Fruit fly (Drosophila melanogaster) whole organism, embryonic: ENCODE results near the gene CG4004.
A peak's percentile ranks its signal among the peaks of the same experiment; 100 is the strongest.

Experiments used
- Adf1 ChIP-seq: fragments of 200-800 bp; sonication (Bioruptor generic); IDR thresholded peaks from 2 replicates; pipeline ENCODE4 v1.3.6; 2022; ENCODE audit warnings: missing biosample characterization, missing genetic modification characterization
- BEAF-32 ChIP-seq: fragments of 200-800 bp; sonication (Bioruptor generic); optimal IDR thresholded peaks from 3 replicates; lab custom pipeline; 2017; ENCODE audit warnings: missing biosample characterization, missing genetic modification characterization, mild to moderate bottlenecking, moderate library complexity, missing genetic modification reagents
- CG10431 ChIP-seq: fragments of 200-800 bp; sonication (Bioruptor generic); optimal IDR thresholded peaks from 3 replicates; lab custom pipeline; 2018; ENCODE audit warnings: missing biosample characterization, mild to moderate bottlenecking, missing genetic modification characterization
- CG10543 ChIP-seq: fragments of 200-800 bp; sonication (Bioruptor generic); optimal IDR thresholded peaks from 3 replicates; lab custom pipeline; 2017; ENCODE audit warnings: missing biosample characterization, mild to moderate bottlenecking, missing genetic modification characterization, moderate library complexity
- CG11504 ChIP-seq: fragments of 200-800 bp; sonication (Bioruptor generic); optimal IDR thresholded peaks from 3 replicates; lab custom pipeline; 2019; ENCODE audit warnings: missing biosample characterization, mild to moderate bottlenecking, missing genetic modification characterization, moderate library complexity
- CG11695 ChIP-seq: fragments of 200-800 bp; sonication (Bioruptor generic); IDR thresholded peaks from 3 replicates; pipeline ENCODE4 v1.3.6; 2022; ENCODE audit warnings: missing biosample characterization, missing genetic modification characterization
- CG12659 ChIP-seq: fragments of 200-800 bp; sonication (Bioruptor generic); optimal IDR thresholded peaks from 3 replicates; lab custom pipeline; 2017; ENCODE audit warnings: mild to moderate bottlenecking, missing biosample characterization, missing genetic modification reagents, missing genetic modification characterization
- CG15601 ChIP-seq: fragments of 200-800 bp; sonication (Bioruptor generic); optimal IDR thresholded peaks from 3 replicates; lab custom pipeline; 2019; ENCODE audit warnings: missing biosample characterization, mild to moderate bottlenecking, missing genetic modification characterization, moderate library complexity
- CG17328 ChIP-seq: fragments of 200-800 bp; sonication (Bioruptor generic); IDR thresholded peaks from 2 replicates; pipeline ENCODE4 v1.3.6; 2022; ENCODE audit warnings: missing biosample characterization, missing genetic modification characterization
- CG30403 ChIP-seq: fragments of 200-800 bp; sonication (Bioruptor generic); optimal IDR thresholded peaks from 3 replicates; lab custom pipeline; 2016; ENCODE audit warnings: missing biosample characterization, missing genetic modification characterization
- CG3847 ChIP-seq: fragments of 200-800 bp; sonication (Bioruptor generic); IDR thresholded peaks from 2 replicates; pipeline ENCODE4 v1.3.6; 2022; ENCODE audit warnings: missing biosample characterization, missing genetic modification characterization
- CG42726 ChIP-seq: fragments of 200-800 bp; sonication (Bioruptor generic); IDR thresholded peaks from 2 replicates; pipeline ENCODE4 v1.3.6; 2022; ENCODE audit warnings: missing biosample characterization, missing genetic modification characterization; ENCODE audit not compliant: partially characterized antibody
- CG5245 ChIP-seq: fragments of 200-800 bp; sonication (Bioruptor generic); optimal IDR thresholded peaks from 3 replicates; lab custom pipeline; 2016; ENCODE audit warnings: missing biosample characterization, missing genetic modification characterization
- CG6689 ChIP-seq: fragments of 200-800 bp; sonication (Bioruptor generic); IDR thresholded peaks from 2 replicates; pipeline ENCODE4 v1.3.6; 2022; ENCODE audit warnings: missing biosample characterization, missing genetic modification characterization
- CG7839 ChIP-seq: fragments of 200-800 bp; sonication (Bioruptor generic); optimal IDR thresholded peaks from 3 replicates; lab custom pipeline; 2018; ENCODE audit warnings: missing biosample characterization, mild to moderate bottlenecking, missing genetic modification characterization, moderate library complexity
- CG9215 ChIP-seq: fragments of 200-800 bp; sonication (Bioruptor generic); IDR thresholded peaks from 2 replicates; pipeline ENCODE4 v1.3.6; 2022; ENCODE audit warnings: missing biosample characterization, missing genetic modification characterization
- D19B ChIP-seq: fragments of 200-800 bp; sonication (Bioruptor generic); optimal IDR thresholded peaks from 2 replicates; lab custom pipeline; 2017; ENCODE audit warnings: missing biosample characterization, mild to moderate bottlenecking, missing genetic modification characterization
- Doc2 ChIP-seq: fragments of 200-800 bp; sonication (Bioruptor generic); IDR thresholded peaks from 2 replicates; pipeline ENCODE4 v1.3.6; 2022; ENCODE audit warnings: missing biosample characterization, missing genetic modification characterization
- Hmr ChIP-seq: fragments of 200-800 bp; sonication (Bioruptor generic); optimal IDR thresholded peaks from 3 replicates; lab custom pipeline; 2017; ENCODE audit warnings: mild to moderate bottlenecking, missing biosample characterization, missing genetic modification reagents, missing genetic modification characterization
- Nf-YC ChIP-seq: fragments of 200-800 bp; optimal IDR thresholded peaks from 3 replicates; lab custom pipeline; 2019; ENCODE audit warnings: missing biosample characterization, mild to moderate bottlenecking, missing genetic modification characterization, moderate library complexity
- Oli ChIP-seq: fragments of 200-800 bp; sonication (Bioruptor generic); optimal IDR thresholded peaks from 2 replicates; lab custom pipeline; 2018; ENCODE audit warnings: missing biosample characterization, mild to moderate bottlenecking, missing genetic modification characterization, moderate library complexity
- Rfx ChIP-seq: fragments of 200-800 bp; sonication (Bioruptor generic); IDR thresholded peaks from 2 replicates; pipeline ENCODE4 v1.3.6; 2022; ENCODE audit warnings: missing biosample characterization, missing genetic modification characterization
- Sry-β ChIP-seq: fragments of 200-800 bp; sonication (Bioruptor generic); optimal IDR thresholded peaks from 2 replicates; lab custom pipeline; 2018; ENCODE audit warnings: missing biosample characterization, mild to moderate bottlenecking, missing genetic modification characterization, moderate library complexity
- Trl ChIP-seq, 3 experiments: fragments of >200 bp in 2 of 3; fragments of 200-800 bp in 1 of 3; sonication (Bioruptor generic) in 1 of 3; optimal IDR thresholded peaks; 2 replicates in 1 of 3; 3 replicates in 2 of 3; lab custom pipeline; 2016 to 2017; ENCODE audit warnings: missing biosample characterization in 1 of 3, missing genetic modification characterization in 1 of 3
- YL-1 ChIP-seq: fragments of 200-800 bp; sonication (Bioruptor generic); optimal IDR thresholded peaks from 3 replicates; lab custom pipeline; 2017; ENCODE audit warnings: missing biosample characterization, mild to moderate bottlenecking, missing genetic modification characterization
- ap ChIP-seq: fragments of 200-800 bp; sonication (Bioruptor generic); IDR thresholded peaks from 2 replicates; pipeline ENCODE4 v1.3.6; 2022; ENCODE audit warnings: missing biosample characterization, missing genetic modification characterization
- cato ChIP-seq: fragments of 200-800 bp; sonication (Bioruptor generic); optimal IDR thresholded peaks from 2 replicates; lab custom pipeline; 2016; ENCODE audit warnings: missing biosample characterization, missing genetic modification characterization, borderline replicate concordance
- cg ChIP-seq: fragments of 200-800 bp; sonication (Bioruptor generic); optimal IDR thresholded peaks from 3 replicates; lab custom pipeline; 2019; ENCODE audit warnings: missing biosample characterization, mild to moderate bottlenecking, missing genetic modification characterization, moderate library complexity
- chinmo ChIP-seq: fragments of 200-800 bp; sonication (Bioruptor generic); IDR thresholded peaks from 4 replicates; pipeline ENCODE4 v1.3.6; 2022; ENCODE audit warnings: missing biosample characterization, missing genetic modification characterization; ENCODE audit not compliant: partially characterized antibody
- chm ChIP-seq: fragments of 200-800 bp; sonication (Bioruptor generic); IDR thresholded peaks from 2 replicates; pipeline ENCODE4 v1.3.6; 2022; ENCODE audit warnings: missing biosample characterization, missing genetic modification characterization
- crc ChIP-seq: fragments of 200-800 bp; sonication (Bioruptor generic); optimal IDR thresholded peaks from 2 replicates; lab custom pipeline; 2016; ENCODE audit warnings: missing biosample characterization, missing genetic modification characterization
- crol ChIP-seq: fragments of 200-800 bp; sonication (Bioruptor generic); IDR thresholded peaks from 2 replicates; pipeline ENCODE4 v1.3.6; 2022; ENCODE audit warnings: missing biosample characterization, missing genetic modification characterization
- cwo ChIP-seq: fragments of 200-800 bp; sonication (Bioruptor generic); optimal IDR thresholded peaks from 3 replicates; lab custom pipeline; 2017; ENCODE audit warnings: missing biosample characterization, missing genetic modification characterization, mild to moderate bottlenecking, moderate library complexity, missing genetic modification reagents
- lab ChIP-seq: fragments of 200-800 bp; sonication (Bioruptor generic); optimal IDR thresholded peaks from 3 replicates; lab custom pipeline; 2017; ENCODE audit warnings: missing biosample characterization, missing genetic modification characterization, mild to moderate bottlenecking, moderate library complexity, missing genetic modification reagents
- lbe ChIP-seq: fragments of 200-800 bp; sonication (Bioruptor generic); optimal IDR thresholded peaks from 2 replicates; lab custom pipeline; 2016; ENCODE audit warnings: missing biosample characterization, mild to moderate bottlenecking, missing genetic modification characterization
- lola ChIP-seq, 3 experiments: fragments of >200 bp in 2 of 3; fragments of 200-800 bp in 1 of 3; sonication (Bioruptor generic) in 1 of 3; optimal IDR thresholded peaks; 2 replicates each; lab custom pipeline; 2017 to 2019; ENCODE audit warnings: missing biosample characterization in 3 of 3, missing genetic modification characterization in 3 of 3, mild to moderate bottlenecking in 1 of 3, moderate library complexity in 1 of 3
- lov ChIP-seq, 2 experiments: fragments of 200-800 bp in 1 of 2; fragments of >200 bp in 1 of 2; sonication (Bioruptor generic) in 1 of 2; IDR thresholded peaks in 1 of 2; optimal IDR thresholded peaks in 1 of 2; 2 replicates in 1 of 2; 3 replicates in 1 of 2; pipeline versions ENCODE4 v1.3.6 to Lab custom; 2017 to 2022; ENCODE audit warnings: missing biosample characterization in 1 of 2, missing genetic modification characterization in 1 of 2
- mld ChIP-seq: fragments of 200-800 bp; sonication (Bioruptor generic); IDR thresholded peaks from 3 replicates; pipeline ENCODE4 v1.3.6; 2022; ENCODE audit warnings: missing biosample characterization, missing genetic modification characterization; ENCODE audit not compliant: partially characterized antibody
- nom ChIP-seq: fragments of 200-800 bp; sonication (Bioruptor generic); optimal IDR thresholded peaks from 2 replicates; lab custom pipeline; 2017; ENCODE audit warnings: missing biosample characterization, missing genetic modification characterization, mild to moderate bottlenecking, moderate library complexity, missing genetic modification reagents
- oc ChIP-seq: fragments of 200-800 bp; sonication (Bioruptor generic); optimal IDR thresholded peaks from 2 replicates; lab custom pipeline; 2018; ENCODE audit warnings: missing biosample characterization, mild to moderate bottlenecking, missing genetic modification characterization, moderate library complexity
- pita ChIP-seq: fragments of 200-800 bp; sonication (Bioruptor generic); optimal IDR thresholded peaks from 2 replicates; lab custom pipeline; 2017; ENCODE audit warnings: missing biosample characterization, mild to moderate bottlenecking, missing genetic modification characterization
- pros ChIP-seq: fragments of 200-800 bp; sonication (Bioruptor generic); optimal IDR thresholded peaks from 3 replicates; lab custom pipeline; 2019; ENCODE audit warnings: missing biosample characterization, mild to moderate bottlenecking, missing genetic modification characterization, moderate library complexity
- pum ChIP-seq: fragments of 200-800 bp; sonication (Bioruptor generic); optimal IDR thresholded peaks from 2 replicates; lab custom pipeline; 2016; ENCODE audit warnings: missing biosample characterization, missing genetic modification characterization
- ssp ChIP-seq: fragments of 200-800 bp; sonication (Bioruptor generic); IDR thresholded peaks from 2 replicates; pipeline ENCODE4 v1.3.6; 2022; ENCODE audit warnings: missing biosample characterization, missing genetic modification characterization
- stwl ChIP-seq: fragments of 200-800 bp; sonication (Bioruptor generic); optimal IDR thresholded peaks from 3 replicates; lab custom pipeline; 2018; ENCODE audit warnings: missing biosample characterization, mild to moderate bottlenecking, missing genetic modification characterization, moderate library complexity
- tin ChIP-seq: fragments of 200-800 bp; sonication (Bioruptor generic); optimal IDR thresholded peaks from 3 replicates; lab custom pipeline; 2016; ENCODE audit warnings: missing biosample characterization, missing genetic modification characterization
- unpg ChIP-seq: fragments of 200-800 bp; sonication (Bioruptor generic); optimal IDR thresholded peaks from 3 replicates; lab custom pipeline; 2018; ENCODE audit warnings: missing biosample characterization, mild to moderate bottlenecking, missing genetic modification characterization, moderate library complexity

The CG4004 gene

dm6 chrX:12737057-12737734 is 6.8 kb upstream of the CG4004 start (continued):
- TF ChIP-seq chm (GFP tag; lab: Robert Waterston, UW) (peak; percentile 41), cg (GFP tag; lab: Kevin White, UChicago) (peak; percentile 88), CG9215 (GFP tag; lab: Robert Waterston, UW) (no peak), tin (GFP tag; lab: Kevin White, UChicago) (no peak), lov (optimal IDR thresholded peaks at IDR 0.05; lab: Kevin White, UChicago) (no peak), lov (GFP tag; IDR thresholded peaks at IDR 0.05; lab: Robert Waterston, UW) (0 out of 3 replicates have a peak, but pooled peaks have one; percentile 47), Trl (optimal IDR thresholded peaks at IDR 0.05; lab: Kevin White, UChicago) (peak; percentile 21 to 51), Trl (GFP tag; optimal IDR thresholded peaks at IDR 0.05; lab: Kevin White, UChicago) (no peak), lab (no peak), crc (GFP tag; lab: Kevin White, UChicago) (no peak), pum (GFP tag; lab: Kevin White, UChicago) (no peak), crol (GFP tag; lab: Robert Waterston, UW) (peak; percentile 97), chinmo (GFP tag; lab: Robert Waterston, UW) (peak; percentile 84; the same call in 2 of the 4 replicates), CG6689 (GFP tag; lab: Robert Waterston, UW) (peak; percentile 33; the same call in 1 of the 2 replicates), CG7839 (no peak), CG42726 (no peak), cato (GFP tag; lab: Kevin White, UChicago) (no peak), Adf1 (GFP tag; lab: Robert Waterston, UW) (peak; percentile 96; the same call in 1 of the 2 replicates), stwl (no peak), CG17328 (GFP tag; lab: Robert Waterston, UW) (no peak), CG10543 (GFP tag; lab: Kevin White, UChicago) (peak; percentile 67), nom (peak; percentile 98), pita (no peak), CG11695 (GFP tag; lab: Robert Waterston, UW) (0 out of 3 replicates have a peak, but pooled peaks have one; percentile 55), CG11504 (peak; percentile 1), lbe (GFP tag; lab: Kevin White, UChicago) (peak; percentile 61), unpg (GFP tag; lab: Kevin White, UChicago) (peak; percentile 8), Hmr (GFP tag; lab: Kevin White, UChicago) (peak; percentile 56), Nf-YC (tag; lab: Kevin White, UChicago) (peak; percentile 27), lola (GFP tag; optimal IDR thresholded peaks at IDR 0.05; lab: Kevin White, UChicago) (no peak), CG3847 (GFP tag; lab: Robert Waterston, UW) (no peak), Rfx (GFP tag; lab: Robert Waterston, UW) (no peak)
- TF ChIP-seq, all 482 proteins: peak for 70

dm6 chrX:12737735-12738390 is 6.1 kb upstream of the CG4004 start:
- TF ChIP-seq ssp (GFP tag; lab: Robert Waterston, UW) (no peak), CG12659 (GFP tag; lab: Kevin White, UChicago) (peak; percentile 85), CG10431 (no peak), cwo (GFP tag; lab: Kevin White, UChicago) (peak; percentile 62), Oli (peak; percentile 83), pros (GFP tag; lab: Kevin White, UChicago) (no peak), D19B (GFP tag; lab: Kevin White, UChicago) (peak; percentile 52), CG15601 (tag; lab: Kevin White, UChicago) (peak; percentile 71), YL-1 (peak; percentile 1), Sry-β (GFP tag; lab: Kevin White, UChicago) (no peak), Doc2 (GFP tag; lab: Robert Waterston, UW) (no peak), mld (GFP tag; lab: Robert Waterston, UW) (no peak), oc (tag; lab: Kevin White, UChicago) (peak; percentile 38), CG5245 (no peak), ap (GFP tag; lab: Robert Waterston, UW) (peak; percentile 30; the same call in 1 of the 2 replicates), BEAF-32 (GFP tag; lab: Kevin White, UChicago) (no peak), CG30403 (peak; percentile 83)
